Fruit fly (Drosophila melanogaster): ENCODE data around the gene Taf13.
A peak's percentile ranks its signal among the peaks of the same experiment; 100 is the strongest.

Gene Taf13

DNA sequence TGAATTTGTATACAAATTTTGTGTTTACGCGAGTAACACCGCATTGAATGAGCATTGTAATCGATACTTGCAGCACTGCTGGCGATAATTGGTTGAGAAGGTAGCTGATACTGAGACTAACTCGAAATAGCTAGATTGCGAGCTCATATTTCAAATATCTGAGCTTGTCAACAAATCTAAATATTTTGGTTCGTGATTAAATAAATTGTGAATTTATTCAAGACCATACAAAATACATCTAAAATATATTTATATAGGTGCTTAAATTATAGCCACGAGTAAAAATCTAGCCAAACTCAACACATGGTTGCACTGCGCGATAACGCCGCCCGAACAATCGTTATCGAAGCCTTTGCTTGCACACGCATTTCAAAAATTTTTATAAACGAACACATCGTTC lies at the start of gene Taf13, which contains the start of gene nesd:
Taf13 (minus strand) TSS at position 56 of the 400 bp plus-strand sequence.
nesd (plus strand) TSS at position 179 of the 400 bp plus-strand sequence.
- TF ChIP-seq CG6792 (GFP tag; optimal IDR thresholded peaks at IDR 0.05) (peak; percentile 19), eg (GFP tag; IDR thresholded peaks at IDR 0.05) (no peak), topi (GFP tag; optimal IDR thresholded peaks at IDR 0.05) (peak; percentile 41), CG8632 (GFP tag; optimal IDR thresholded peaks at IDR 0.05) (no peak), Blimp-1 (GFP tag; optimal IDR thresholded peaks at IDR 0.05) (no peak), acj6 (GFP tag; optimal IDR thresholded peaks at IDR 0.05) (peak; percentile 1), svp (GFP tag) (no peak), pdm3 (GFP tag; optimal IDR thresholded peaks at IDR 0.05) (peak; percentile 1), Ets96B (tag; optimal IDR thresholded peaks at IDR 0.05) (peak; percentile 10), esn (GFP tag; optimal IDR thresholded peaks at IDR 0.05) (peak; percentile 65), dsx (GFP tag; optimal IDR thresholded peaks at IDR 0.05; ENCODE audit: poor library complexity, severe bottlenecking) (peak; percentile 12), Smox (GFP tag; optimal IDR thresholded peaks at IDR 0.05) (peak; percentile 28), CG31627 (GFP tag; optimal IDR thresholded peaks at IDR 0.05) (peak; percentile 39), Eip78C (GFP tag) (peak; percentile 84), lz (GFP tag; optimal IDR thresholded peaks at IDR 0.05) (peak; percentile 55), ss (GFP tag; optimal IDR thresholded peaks at IDR 0.05) (peak in 1 of 2 experiments; percentile 42), Sox14 (GFP tag; optimal IDR thresholded peaks at IDR 0.05) (peak; percentile 47), spab (GFP tag; optimal IDR thresholded peaks at IDR 0.05) (no peak), OdsH (GFP tag; optimal IDR thresholded peaks at IDR 0.05) (peak; percentile 45), cyc (GFP tag; optimal IDR thresholded peaks at IDR 0.05) (peak; percentile 34), fkh (GFP tag; optimal IDR thresholded peaks at IDR 0.05) (peak; percentile 66), CG7368 (GFP tag; optimal IDR thresholded peaks at IDR 0.05) (no peak), Ets21C (GFP tag; optimal IDR thresholded peaks at IDR 0.05) (peak; percentile 24), CG8119 (GFP tag; IDR thresholded peaks at IDR 0.05) (no peak), Eip75B (GFP tag; optimal IDR thresholded peaks at IDR 0.05) (no peak), Hr39 (GFP tag; optimal IDR thresholded peaks at IDR 0.05) (peak; percentile 39), CG4318 (GFP tag; optimal IDR thresholded peaks at IDR 0.05) (no peak), CG3032 (tag; optimal IDR thresholded peaks at IDR 0.05) (peak; percentile 33), CG10631 (GFP tag; optimal IDR thresholded peaks at IDR 0.05) (peak; percentile 18), achi (GFP tag; optimal IDR thresholded peaks at IDR 0.05) (peak; percentile 30), Hr4 (GFP tag; optimal IDR thresholded peaks at IDR 0.05) (peak; percentile 36), Met (GFP tag; optimal IDR thresholded peaks at IDR 0.05) (peak; percentile 34), Sox102F (GFP tag; optimal IDR thresholded peaks at IDR 0.05) (no peak)

DNA sequence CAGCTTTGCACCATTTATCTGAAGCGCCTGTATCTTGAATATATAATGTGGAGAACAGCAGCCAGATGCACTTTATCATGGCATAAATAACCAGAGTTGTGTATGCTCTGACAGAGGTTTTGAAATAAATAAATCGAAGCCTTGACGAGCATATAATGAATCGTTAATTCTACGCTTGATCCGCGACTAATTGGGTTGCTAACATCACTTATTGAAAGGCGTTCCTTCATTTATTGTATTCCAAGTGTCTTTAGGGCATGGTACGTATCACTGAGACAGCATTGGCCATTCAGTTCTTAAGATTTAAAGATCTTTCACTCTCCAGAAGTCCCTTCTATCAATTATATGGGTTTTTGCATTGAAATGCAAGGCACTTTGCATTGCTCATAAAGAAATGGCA lies 41.2 kb upstream of the Taf13 start, which contains the start of gene CG10651:
CG10651 (minus strand) TSS at position 101 of the 400 bp plus-strand sequence.
- TF ChIP-seq fd85E (GFP tag; optimal IDR thresholded peaks at IDR 0.05) (no peak), Ets96B (tag; optimal IDR thresholded peaks at IDR 0.05) (no peak), lz (GFP tag; optimal IDR thresholded peaks at IDR 0.05) (no peak), ss (GFP tag; optimal IDR thresholded peaks at IDR 0.05) (no peak), Hr4 (GFP tag; optimal IDR thresholded peaks at IDR 0.05) (no peak), fkh (GFP tag; optimal IDR thresholded peaks at IDR 0.05) (no peak), CG9139 (GFP tag; optimal IDR thresholded peaks at IDR 0.05) (no peak), achi (GFP tag; optimal IDR thresholded peaks at IDR 0.05) (no peak), spab (GFP tag; optimal IDR thresholded peaks at IDR 0.05) (no peak), CG8119 (GFP tag; IDR thresholded peaks at IDR 0.05) (no peak), CG6792 (GFP tag; optimal IDR thresholded peaks at IDR 0.05) (no peak), CG10669 (GFP tag; optimal IDR thresholded peaks at IDR 0.05) (no peak), dac (GFP tag; optimal IDR thresholded peaks at IDR 0.05) (no peak)

DNA sequence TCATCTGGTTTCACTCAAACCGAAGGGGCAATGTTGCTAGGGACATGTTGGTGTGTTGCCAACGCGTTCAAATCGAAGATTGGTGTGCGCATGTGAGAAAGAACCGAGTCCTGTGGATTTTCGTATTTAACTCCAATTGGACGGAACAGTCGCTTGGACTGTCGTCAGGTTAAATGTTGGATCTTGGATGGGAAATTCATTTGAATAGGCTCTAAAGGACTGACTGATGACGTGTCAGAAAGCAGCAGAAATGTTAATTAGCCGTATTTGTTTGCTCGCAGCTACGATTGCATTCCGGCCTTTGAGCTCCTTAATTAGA lies 27.5 kb upstream of the Taf13 start:
- no peak for TF ChIP-seq svp (GFP tag)
- no peak for TF ChIP-seq Hr38 (GFP tag; optimal IDR thresholded peaks at IDR 0.05)
- TF ChIP-seq dsx (GFP tag; optimal IDR thresholded peaks at IDR 0.05; ENCODE audit: poor library complexity, severe bottlenecking): no peak
- no peak for TF ChIP-seq vri (GFP tag; optimal IDR thresholded peaks at IDR 0.05)
- no peak for TF ChIP-seq topi (GFP tag; optimal IDR thresholded peaks at IDR 0.05)
- no peak for TF ChIP-seq fkh (GFP tag; optimal IDR thresholded peaks at IDR 0.05)
- TF ChIP-seq CG8319 (GFP tag; optimal IDR thresholded peaks at IDR 0.05): no peak
- no peak for TF ChIP-seq CG8119 (GFP tag; IDR thresholded peaks at IDR 0.05)
- no peak for TF ChIP-seq lz (GFP tag; optimal IDR thresholded peaks at IDR 0.05)
- no peak for TF ChIP-seq Met (GFP tag; optimal IDR thresholded peaks at IDR 0.05)
- TF ChIP-seq Hr4 (GFP tag; optimal IDR thresholded peaks at IDR 0.05): no peak
- TF ChIP-seq CG6854 (GFP tag; optimal IDR thresholded peaks at IDR 0.05): no peak
- TF ChIP-seq eg (GFP tag; IDR thresholded peaks at IDR 0.05): no peak
- no peak for TF ChIP-seq Sox15 (GFP tag; optimal IDR thresholded peaks at IDR 0.05)
- no peak for TF ChIP-seq Eip93F (GFP tag; optimal IDR thresholded peaks at IDR 0.05)
- no peak for TF ChIP-seq CG6163 (GFP tag; IDR thresholded peaks at IDR 0.05)
- TF ChIP-seq fd85E (GFP tag; optimal IDR thresholded peaks at IDR 0.05): no peak
- no peak for TF ChIP-seq pdm3 (GFP tag; optimal IDR thresholded peaks at IDR 0.05)
